Fruit fly (Drosophila melanogaster) whole organism, wandering third instar larva: ENCODE measurements around the gene CG5953.
A peak's percentile ranks its signal among the peaks of the same experiment; 100 is the strongest.

Experiments
- Abd-B ChIP-seq: fragments of >200 bp; optimal IDR thresholded peaks from 2 replicates; lab custom pipeline; 2017; ENCODE audit warnings: missing biosample characterization, missing genetic modification characterization
- CG32264 ChIP-seq: fragments of 200-800 bp; sonication (Bioruptor generic); optimal IDR thresholded peaks from 2 replicates; lab custom pipeline; 2016; ENCODE audit warnings: missing biosample characterization, missing genetic modification characterization
- CG9705 ChIP-seq: fragments of 200-800 bp; sonication (Bioruptor generic); optimal IDR thresholded peaks from 2 replicates; lab custom pipeline; 2018; ENCODE audit warnings: missing biosample characterization, mild to moderate bottlenecking, missing genetic modification characterization
- CrebA ChIP-seq: fragments of 200-800 bp; sonication (Bioruptor generic); optimal IDR thresholded peaks from 2 replicates; lab custom pipeline; 2016; ENCODE audit warnings: missing biosample characterization, mild to moderate bottlenecking, missing genetic modification characterization, borderline replicate concordance
- Dfd ChIP-seq: fragments of >200 bp; optimal IDR thresholded peaks from 2 replicates; lab custom pipeline; 2017; ENCODE audit warnings: missing biosample characterization, missing genetic modification characterization
- Dif ChIP-seq: fragments of 200-275, 200-300 bp; sonication (Bioruptor generic); optimal IDR thresholded peaks from 2 replicates; lab custom pipeline; 2018; ENCODE audit warnings: missing biosample characterization, missing genetic modification characterization; ENCODE audit not compliant: partially characterized antibody
- GATAd ChIP-seq: sonication (Bioruptor generic); optimal IDR thresholded peaks from 2 replicates; lab custom pipeline; 2016; ENCODE audit warnings: missing biosample characterization, missing genetic modification characterization
- HLH106 ChIP-seq: fragments of 200-800 bp; optimal IDR thresholded peaks from 3 replicates; lab custom pipeline; 2019; ENCODE audit warnings: missing biosample characterization, mild to moderate bottlenecking, missing genetic modification characterization, moderate library complexity
- Hnf4 ChIP-seq: fragments of 200-800 bp; sonication (Bioruptor generic); optimal IDR thresholded peaks from 2 replicates; lab custom pipeline; 2016; ENCODE audit warnings: missing biosample characterization, mild to moderate bottlenecking, missing genetic modification characterization
- Hr78 ChIP-seq: fragments of >200 bp; optimal IDR thresholded peaks from 2 replicates; lab custom pipeline; 2017; ENCODE audit warnings: missing biosample characterization, missing genetic modification characterization
- Hr83 ChIP-seq: fragments of 200-300 bp; sonication (Bioruptor generic); optimal IDR thresholded peaks from 2 replicates; lab custom pipeline; 2016; ENCODE audit warnings: missing biosample characterization, mild to moderate bottlenecking, missing genetic modification characterization, moderate library complexity; ENCODE audit not compliant: poor library complexity, severe bottlenecking
- Jra ChIP-seq: sonication (Bioruptor generic); optimal IDR thresholded peaks from 2 replicates; lab custom pipeline; 2016; ENCODE audit warnings: missing biosample characterization, missing genetic modification characterization
- Mio ChIP-seq: sonication (Bioruptor generic); optimal IDR thresholded peaks from 2 replicates; lab custom pipeline; 2016; ENCODE audit warnings: missing biosample characterization, missing genetic modification characterization
- Myc ChIP-seq: fragments of >200 bp; optimal IDR thresholded peaks from 2 replicates; lab custom pipeline; 2017
- N ChIP-seq: fragments of >200 bp; optimal IDR thresholded peaks from 2 replicates; lab custom pipeline; 2018; ENCODE audit warnings: missing biosample characterization, missing external identifiers, missing genetic modification characterization
- OdsH ChIP-seq: fragments of 200-800 bp; sonication (Bioruptor generic); optimal IDR thresholded peaks from 2 replicates; lab custom pipeline; 2016; ENCODE audit warnings: missing biosample characterization, mild to moderate bottlenecking, missing genetic modification characterization
- Rel ChIP-seq, 2 experiments: fragments of 200-800 bp; sonication (Bioruptor generic) in 1 of 2; optimal IDR thresholded peaks; 2 replicates in 1 of 2; 3 replicates in 1 of 2; lab custom pipeline; 2016 to 2019; ENCODE audit warnings: mild to moderate bottlenecking in 2 of 2, missing biosample characterization in 2 of 2, missing genetic modification characterization in 2 of 2, moderate library complexity in 1 of 2
- Sp1 ChIP-seq: fragments of 200-800 bp; sonication (Bioruptor generic); optimal IDR thresholded peaks from 3 replicates; lab custom pipeline; 2019; ENCODE audit warnings: missing biosample characterization, mild to moderate bottlenecking, missing genetic modification characterization, moderate library complexity
- Vsx2 ChIP-seq: fragments of 200-300, 225-300 bp; sonication (Bioruptor generic); optimal IDR thresholded peaks from 2 replicates; lab custom pipeline; 2018; ENCODE audit warnings: missing biosample characterization, missing genetic modification characterization; ENCODE audit not compliant: partially characterized antibody
- br ChIP-seq: fragments of 200-800 bp; sonication (Bioruptor generic); optimal IDR thresholded peaks from 2 replicates; lab custom pipeline; 2016; ENCODE audit warnings: missing biosample characterization, missing genetic modification characterization
- brk ChIP-seq: fragments of 200-800 bp; sonication (Bioruptor generic); optimal IDR thresholded peaks from 2 replicates; lab custom pipeline; 2016; ENCODE audit warnings: missing biosample characterization, mild to moderate bottlenecking, missing genetic modification characterization
- dl ChIP-seq, 2 experiments: fragments of 175-275, 200-275 bp in 1 of 2; fragments of 200-275 bp in 1 of 2; sonication (Bioruptor generic); optimal IDR thresholded peaks; lab custom pipeline; 2018; ENCODE audit warnings: mild to moderate bottlenecking in 2 of 2, missing biosample characterization in 2 of 2, missing genetic modification characterization in 2 of 2, moderate library complexity in 2 of 2; ENCODE audit not compliant: partially characterized antibody in 2 of 2, insufficient read depth in 1 of 2
- dmrt93B ChIP-seq: fragments of 200-800 bp; sonication (Bioruptor generic); optimal IDR thresholded peaks from 2 replicates; lab custom pipeline; 2018; ENCODE audit warnings: missing biosample characterization, mild to moderate bottlenecking, missing genetic modification characterization
- dsf ChIP-seq: sonication (Bioruptor generic); optimal IDR thresholded peaks from 2 replicates; lab custom pipeline; 2016; ENCODE audit warnings: missing biosample characterization, missing genetic modification characterization, borderline replicate concordance
- ey ChIP-seq: fragments of 200-800 bp; sonication (Bioruptor generic); optimal IDR thresholded peaks from 2 replicates; lab custom pipeline; 2016; ENCODE audit warnings: missing biosample characterization, missing genetic modification characterization
- foxo ChIP-seq, 2 experiments: fragments of 200-800 bp; sonication (Bioruptor generic); optimal IDR thresholded peaks; 2 replicates in 1 of 2; 3 replicates in 1 of 2; lab custom pipeline; 2016 to 2017; ENCODE audit warnings: missing biosample characterization in 2 of 2, missing genetic modification characterization in 2 of 2
- fru ChIP-seq: fragments of 200-800 bp; sonication (Bioruptor generic); optimal IDR thresholded peaks from 3 replicates; lab custom pipeline; 2016; ENCODE audit warnings: missing biosample characterization, mild to moderate bottlenecking, missing genetic modification characterization
- h ChIP-seq: fragments of 200-800 bp; sonication (Bioruptor generic); optimal IDR thresholded peaks from 3 replicates; lab custom pipeline; 2016; ENCODE audit warnings: missing biosample characterization, mild to moderate bottlenecking, missing genetic modification characterization
- jim ChIP-seq: fragments of 175-275, 200-325 bp; sonication (Bioruptor generic); optimal IDR thresholded peaks from 2 replicates; lab custom pipeline; 2016; ENCODE audit warnings: missing biosample characterization, mild to moderate bottlenecking, missing genetic modification characterization
- lola ChIP-seq: fragments of >200 bp; optimal IDR thresholded peaks from 2 replicates; lab custom pipeline; 2017; ENCODE audit warnings: missing biosample characterization, missing genetic modification characterization
- pan ChIP-seq: fragments of >200 bp; optimal IDR thresholded peaks from 2 replicates; lab custom pipeline; 2017
- psq ChIP-seq: fragments of 200-800 bp; sonication (Bioruptor generic); optimal IDR thresholded peaks from 3 replicates; lab custom pipeline; 2017; ENCODE audit warnings: missing biosample characterization, mild to moderate bottlenecking, missing genetic modification characterization, moderate library complexity
- rgr ChIP-seq: fragments of 200-800 bp; sonication (Bioruptor generic); optimal IDR thresholded peaks from 3 replicates; lab custom pipeline; 2016; ENCODE audit warnings: missing biosample characterization, mild to moderate bottlenecking, missing genetic modification characterization
- sage ChIP-seq: fragments of 200-800 bp; sonication (Bioruptor generic); optimal IDR thresholded peaks from 2 replicates; lab custom pipeline; 2016; ENCODE audit warnings: missing biosample characterization, mild to moderate bottlenecking, missing genetic modification characterization
- sv ChIP-seq: fragments of 200-800 bp; sonication (Bioruptor generic); optimal IDR thresholded peaks from 3 replicates; lab custom pipeline; 2016; ENCODE audit warnings: missing biosample characterization, missing genetic modification characterization
- tai ChIP-seq: sonication (Bioruptor generic); optimal IDR thresholded peaks from 2 replicates; lab custom pipeline; 2016; ENCODE audit warnings: missing biosample characterization, missing genetic modification characterization
- usp ChIP-seq: fragments of >200 bp; optimal IDR thresholded peaks from 2 replicates; lab custom pipeline; 2017; ENCODE audit warnings: missing biosample characterization, missing genetic modification characterization
- woc ChIP-seq: sonication (Bioruptor generic); optimal IDR thresholded peaks from 2 replicates; lab custom pipeline; 2016; ENCODE audit warnings: missing biosample characterization, mild to moderate bottlenecking, missing genetic modification characterization

The CG5953 gene

dm6 chr2L:16545772-16546171, 13.1 kb upstream of the CG5953 start:
- TF ChIP-seq Myc (no peak), dl (GFP tag; optimal IDR thresholded peaks at IDR 0.05; lab: Kevin White, UChicago; ENCODE audit: insufficient read depth in 1 of 2, partially characterized antibody in 2 of 2) (no peak), Hnf4 (GFP tag; lab: Kevin White, UChicago) (peak; percentile 62), br (GFP tag; lab: Kevin White, UChicago) (peak; percentile 72), Jra (GFP tag; lab: Kevin White, UChicago) (no peak), Dfd (GFP tag; lab: Kevin White, UChicago) (no peak), sage (peak; percentile 67), Sp1 (GFP tag; lab: Kevin White, UChicago) (peak; percentile 69), pan (no peak), usp (no peak), OdsH (GFP tag; lab: Kevin White, UChicago) (peak; percentile 74), rgr (GFP tag; lab: Kevin White, UChicago) (peak; percentile 80), CrebA (GFP tag; lab: Kevin White, UChicago) (no peak), woc (GFP tag; lab: Kevin White, UChicago) (peak; percentile 77), sv (peak; percentile 43), GATAd (no peak), dmrt93B (GFP tag; lab: Kevin White, UChicago) (peak; percentile 47), foxo (GFP tag; optimal IDR thresholded peaks at IDR 0.05; lab: Kevin White, UChicago) (peak in 1 of 2 experiments; percentile 76), tai (GFP tag; lab: Kevin White, UChicago) (no peak), Hr83 (GFP tag; lab: Kevin White, UChicago) (no peak), Vsx2 (GFP tag; lab: Kevin White, UChicago) (no peak), Abd-B (GFP tag; lab: Kevin White, UChicago) (no peak), lola (GFP tag; lab: Kevin White, UChicago) (no peak), fru (GFP tag; lab: Kevin White, UChicago) (peak; percentile 84), Hr78 (GFP tag; lab: Kevin White, UChicago) (no peak), h (GFP tag; lab: Kevin White, UChicago) (peak; percentile 92), CG32264 (GFP tag; lab: Kevin White, UChicago) (peak; percentile 22), Mio (no peak), HLH106 (tag; lab: Kevin White, UChicago) (peak; percentile 73), psq (peak; percentile 66), jim (no peak), brk (GFP tag; lab: Kevin White, UChicago) (peak; percentile 62), CG9705 (GFP tag; lab: Kevin White, UChicago) (peak; percentile 40), dsf (GFP tag; lab: Kevin White, UChicago) (no peak), Rel (GFP tag; optimal IDR thresholded peaks at IDR 0.05; lab: Kevin White, UChicago) (no peak), Rel (tag; optimal IDR thresholded peaks at IDR 0.05; lab: Kevin White, UChicago) (no peak), ey (GFP tag; lab: Kevin White, UChicago) (peak; percentile 75), Dif (GFP tag; lab: Kevin White, UChicago) (peak; percentile 11), N (GFP tag; lab: Kevin White, UChicago) (no peak)
- TF ChIP-seq, all 38 proteins: peak for 19

- no peak for TF ChIP-seq tai (GFP tag; lab: Kevin White, UChicago)
- TF ChIP-seq dl (GFP tag; optimal IDR thresholded peaks at IDR 0.05; lab: Kevin White, UChicago; ENCODE audit: insufficient read depth in 1 of 2, partially characterized antibody in 2 of 2), result no peak
- no peak for TF ChIP-seq CrebA (GFP tag; lab: Kevin White, UChicago)
- TF ChIP-seq HLH106 (tag; lab: Kevin White, UChicago), result peak; percentile 57
- peak; percentile 33 for TF ChIP-seq fru (GFP tag; lab: Kevin White, UChicago)
- no peak for TF ChIP-seq Hr78 (GFP tag; lab: Kevin White, UChicago)
- no peak for TF ChIP-seq Hr83 (GFP tag; lab: Kevin White, UChicago)
- no peak for TF ChIP-seq Sp1 (GFP tag; lab: Kevin White, UChicago)
- peak; percentile 15 for TF ChIP-seq psq
- no peak for TF ChIP-seq Jra (GFP tag; lab: Kevin White, UChicago)
- peak in 1 of 2 experiments; percentile 31 for TF ChIP-seq foxo (GFP tag; optimal IDR thresholded peaks at IDR 0.05; lab: Kevin White, UChicago)
- TF ChIP-seq GATAd, result no peak
- TF ChIP-seq Hnf4 (GFP tag; lab: Kevin White, UChicago), result no peak
- TF ChIP-seq Dif (GFP tag; lab: Kevin White, UChicago), result peak; percentile 23
- TF ChIP-seq, all 38 proteins: peak for 5
Measured at dm6 chr2L:16544563-16545066, 11.9 kb upstream of the CG5953 start, which contains the start of gene mtgo. Gene mtgo, plus strand, starts transcription at chr2L:16545016.
